Worm (Caenorhabditis elegans) whole organism, late embryonic: ENCODE data around the gene psmd-9.
A peak's percentile ranks its signal among the peaks of the same experiment; 100 is the strongest.

Experiments
- C38D4.7 ChIP-seq: fragments of 200-800 bp; sonication (Bioruptor generic); optimal IDR thresholded peaks from 2 replicates; lab custom pipeline; 2018; ENCODE audit warnings: mild to moderate bottlenecking, missing genetic modification characterization, moderate library complexity, missing compliant biosample characterization
- F13H6.1 ChIP-seq: sonication (generic microtip); optimal IDR thresholded peaks from 2 replicates; lab custom pipeline; 2016; ENCODE audit warnings: missing genetic modification characterization, missing compliant biosample characterization
- Y22D7AL.16 ChIP-seq: sonication (generic microtip); optimal IDR thresholded peaks from 2 replicates; lab custom pipeline; 2016; ENCODE audit warnings: missing genetic modification characterization, missing compliant biosample characterization
- ceh-14 ChIP-seq: sonication (generic microtip); optimal IDR thresholded peaks from 2 replicates; lab custom pipeline; 2016; ENCODE audit warnings: missing genotype, missing genetic modification characterization, missing compliant biosample characterization
- ceh-18 ChIP-seq: sonication (generic microtip); optimal IDR thresholded peaks from 2 replicates; lab custom pipeline; 2016; ENCODE audit warnings: missing genetic modification characterization, missing compliant biosample characterization
- ceh-19 ChIP-seq: fragments of 200-800 bp; sonication (Bioruptor generic); optimal IDR thresholded peaks from 2 replicates; lab custom pipeline; 2018; ENCODE audit warnings: mild to moderate bottlenecking, missing genetic modification characterization, missing compliant biosample characterization
- ceh-24 ChIP-seq: sonication (generic microtip); optimal IDR thresholded peaks from 2 replicates; lab custom pipeline; 2016; ENCODE audit warnings: mild to moderate bottlenecking, missing genetic modification characterization, missing compliant biosample characterization
- ceh-34 ChIP-seq: sonication (generic microtip); optimal IDR thresholded peaks from 2 replicates; lab custom pipeline; 2016; ENCODE audit warnings: mild to moderate bottlenecking, missing genetic modification characterization, missing compliant biosample characterization
- ceh-48 ChIP-seq: sonication (generic microtip); optimal IDR thresholded peaks from 2 replicates; lab custom pipeline; 2016; ENCODE audit warnings: missing genetic modification characterization, inconsistent platforms, missing compliant biosample characterization
- ceh-9 ChIP-seq: sonication (generic microtip); optimal IDR thresholded peaks from 2 replicates; lab custom pipeline; 2016; ENCODE audit warnings: mild to moderate bottlenecking, missing genetic modification characterization, inconsistent platforms, missing compliant biosample characterization
- che-1 ChIP-seq: sonication (generic microtip); optimal IDR thresholded peaks from 2 replicates; lab custom pipeline; 2016; ENCODE audit warnings: mild to moderate bottlenecking, missing genetic modification characterization, missing compliant biosample characterization
- elt-2 ChIP-seq: sonication (generic microtip); optimal IDR thresholded peaks from 2 replicates; lab custom pipeline; 2016; ENCODE audit warnings: missing genetic modification reagents, missing genetic modification characterization, missing compliant biosample characterization
- elt-4 ChIP-seq: sonication (generic microtip); optimal IDR thresholded peaks from 2 replicates; lab custom pipeline; 2016; ENCODE audit warnings: missing genetic modification characterization, missing compliant biosample characterization
- fkh-10 ChIP-seq: fragments of 150-350 bp; optimal IDR thresholded peaks from 2 replicates; lab custom pipeline; 2014; ENCODE audit warnings: missing biosample characterization, missing genetic modification reagents, missing genetic modification characterization
- fkh-6 ChIP-seq: sonication (generic microtip); optimal IDR thresholded peaks from 2 replicates; lab custom pipeline; 2016; ENCODE audit warnings: missing genetic modification characterization, missing compliant biosample characterization
- gmeb-2 ChIP-seq: sonication (generic microtip); optimal IDR thresholded peaks from 2 replicates; lab custom pipeline; 2016; ENCODE audit warnings: missing genetic modification characterization, inconsistent platforms, missing compliant biosample characterization
- hlh-13 ChIP-seq: fragments of 200-800 bp; sonication (Bioruptor generic); optimal IDR thresholded peaks from 2 replicates; lab custom pipeline; 2018; ENCODE audit warnings: mild to moderate bottlenecking, missing genetic modification characterization, missing compliant biosample characterization
- hlh-6 ChIP-seq: sonication (generic microtip); optimal IDR thresholded peaks from 2 replicates; lab custom pipeline; 2016; ENCODE audit warnings: missing genotype, missing genetic modification characterization, missing compliant biosample characterization
- hlh-8 ChIP-seq: sonication (generic microtip); optimal IDR thresholded peaks from 2 replicates; lab custom pipeline; 2016; ENCODE audit warnings: missing genotype, missing genetic modification characterization, missing compliant biosample characterization
- madf-2 ChIP-seq: sonication (generic microtip); optimal IDR thresholded peaks from 2 replicates; lab custom pipeline; 2017; ENCODE audit warnings: missing genetic modification characterization, missing compliant biosample characterization
- mec-3 ChIP-seq: sonication (generic microtip); optimal IDR thresholded peaks from 2 replicates; lab custom pipeline; 2016; ENCODE audit warnings: borderline replicate concordance, missing genetic modification characterization, missing compliant biosample characterization
- nfya-1 ChIP-seq: sonication (generic microtip); optimal IDR thresholded peaks from 2 replicates; lab custom pipeline; 2017; ENCODE audit warnings: missing genetic modification characterization, mild to moderate bottlenecking, missing compliant biosample characterization, antibody characterized with exemption, moderate library complexity
- nhr-11 ChIP-seq: fragments of 150-350 bp; optimal IDR thresholded peaks from 2 replicates; lab custom pipeline; 2014; ENCODE audit warnings: missing biosample characterization, missing genetic modification characterization
- nhr-232 ChIP-seq: sonication (generic microtip); optimal IDR thresholded peaks from 2 replicates; lab custom pipeline; 2016; ENCODE audit warnings: missing genetic modification characterization, missing compliant biosample characterization
- npax-4 ChIP-seq: sonication (generic microtip); optimal IDR thresholded peaks from 2 replicates; lab custom pipeline; 2016; ENCODE audit warnings: missing genetic modification characterization, missing compliant biosample characterization
- odd-2 ChIP-seq: sonication (generic microtip); optimal IDR thresholded peaks from 2 replicates; lab custom pipeline; 2017; ENCODE audit warnings: antibody characterized with exemption, mild to moderate bottlenecking, missing genetic modification characterization, missing compliant biosample characterization
- pag-3 ChIP-seq: sonication (generic microtip); optimal IDR thresholded peaks from 2 replicates; lab custom pipeline; 2016; ENCODE audit warnings: missing compliant biosample characterization, missing genetic modification characterization, borderline replicate concordance
- pqm-1 ChIP-seq: sonication (generic microtip); optimal IDR thresholded peaks from 2 replicates; lab custom pipeline; 2016; ENCODE audit warnings: missing genetic modification characterization, missing compliant biosample characterization
- ref-2 ChIP-seq: sonication (generic microtip); optimal IDR thresholded peaks from 2 replicates; lab custom pipeline; 2016; ENCODE audit warnings: missing genetic modification characterization, missing compliant biosample characterization
- sdc-2 ChIP-seq: sonication (generic microtip); optimal IDR thresholded peaks from 2 replicates; lab custom pipeline; 2016; ENCODE audit warnings: missing genotype, missing genetic modification characterization, missing compliant biosample characterization
- syd-9 ChIP-seq: sonication (generic microtip); optimal IDR thresholded peaks from 2 replicates; lab custom pipeline; 2016; ENCODE audit warnings: mild to moderate bottlenecking, missing genetic modification characterization, moderate library complexity, missing compliant biosample characterization
- ttx-3 ChIP-seq: sonication (generic microtip); optimal IDR thresholded peaks from 2 replicates; lab custom pipeline; 2016; ENCODE audit warnings: missing genetic modification reagents, missing genetic modification characterization, missing compliant biosample characterization
- unc-3 ChIP-seq, 2 experiments: fragments of 200-800 bp in 1 of 2; sonication (Bioruptor generic) in 1 of 2; sonication (generic microtip) in 1 of 2; conservative IDR thresholded peaks in 1 of 2; optimal IDR thresholded peaks in 1 of 2; 2 replicates each; pipeline versions ENCODE4 v1.3.6 to Lab custom; 2016 to 2022; ENCODE audit warnings: missing compliant biosample characterization in 2 of 2, missing genetic modification characterization in 2 of 2, missing genetic modification reagents in 1 of 2
- unc-86 ChIP-seq: sonication (generic microtip); optimal IDR thresholded peaks from 2 replicates; lab custom pipeline; 2016; ENCODE audit warnings: missing genetic modification characterization, missing compliant biosample characterization
- zip-5 ChIP-seq: sonication (generic microtip); optimal IDR thresholded peaks from 2 replicates; lab custom pipeline; 2016; ENCODE audit warnings: missing genetic modification characterization, missing compliant biosample characterization
- ztf-16 ChIP-seq: sonication (generic microtip); optimal IDR thresholded peaks from 2 replicates; lab custom pipeline; 2017; ENCODE audit warnings: missing genetic modification characterization, missing compliant biosample characterization

The psmd-9 gene

ce11 chrII:6884568-6884967 is 17.3 kb upstream of the psmd-9 start:
- TF ChIP-seq unc-3 (GFP tag; conservative IDR thresholded peaks at IDR 0.05; lab: Robert Waterston, UW) (no peak), unc-3 (tag; optimal IDR thresholded peaks at IDR 0.05; lab: Kevin White, UChicago) (no peak), nhr-11 (tag; lab: Kevin White, UChicago) (no peak), madf-2 (tag; lab: Kevin White, UChicago) (no peak), ztf-16 (tag; lab: Kevin White, UChicago) (no peak), hlh-8 (tag; lab: Kevin White, UChicago) (no peak), nhr-232 (tag; lab: Kevin White, UChicago) (no peak), gmeb-2 (tag; lab: Kevin White, UChicago) (no peak), Y22D7AL.16 (tag; lab: Kevin White, UChicago) (no peak), npax-4 (tag; lab: Kevin White, UChicago) (no peak), ref-2 (tag; lab: Kevin White, UChicago) (no peak), elt-4 (tag; lab: Kevin White, UChicago) (no peak), unc-86 (tag; lab: Kevin White, UChicago) (no peak), ceh-14 (no peak), ceh-9 (no peak)

ce11 chrII:6887319-6888005 is 14.4 kb upstream of the psmd-9 start, which contains the start of gene pmp-2:
pmp-2 (minus strand) TSS chrII:6887805.
- peak; percentile 42 for TF ChIP-seq elt-2 (tag; lab: Kevin White, UChicago)
- TF ChIP-seq zip-5, result no peak

ce11 chrII:6888211-6888610 is 13.7 kb upstream of the psmd-9 start:
- TF ChIP-seq pag-3 (no peak), odd-2 (tag; lab: Kevin White, UChicago) (no peak), ceh-19 (no peak)

- TF ChIP-seq hlh-6 (tag; lab: Kevin White, UChicago) (no peak), elt-4 (tag; lab: Kevin White, UChicago) (no peak), odd-2 (tag; lab: Kevin White, UChicago) (no peak), che-1 (tag; lab: Kevin White, UChicago) (no peak), madf-2 (tag; lab: Kevin White, UChicago) (no peak), sdc-2 (tag; lab: Kevin White, UChicago) (no peak), syd-9 (tag; lab: Kevin White, UChicago) (no peak), ceh-18 (tag; lab: Kevin White, UChicago) (no peak), ceh-24 (no peak), hlh-8 (tag; lab: Kevin White, UChicago) (no peak), ceh-34 (tag; lab: Kevin White, UChicago) (no peak), F13H6.1 (no peak), ceh-48 (tag; lab: Kevin White, UChicago) (no peak), fkh-6 (no peak), ttx-3 (tag; lab: Kevin White, UChicago) (no peak)
- TF ChIP-seq, all 69 proteins: peak for 0
Measured at ce11 chrII:6888661-6889579, 13.0 kb upstream of the psmd-9 start.

- TF ChIP-seq ceh-19 (no peak), ceh-48 (tag; lab: Kevin White, UChicago) (no peak), nfya-1 (no peak), mec-3 (tag; lab: Kevin White, UChicago) (no peak), pqm-1 (tag; lab: Kevin White, UChicago) (no peak), C38D4.7 (no peak), hlh-13 (GFP tag; lab: Kevin White, UChicago) (no peak), nhr-232 (tag; lab: Kevin White, UChicago) (no peak), ceh-18 (tag; lab: Kevin White, UChicago) (no peak), fkh-10 (GFP tag; lab: Kevin White, UChicago) (no peak)
Measured at ce11 chrII:6889580-6889922, 12.3 kb upstream of the psmd-9 start.
